Worm (Caenorhabditis elegans): ENCODE data around the gene elf-1.
A peak's percentile ranks its signal among the peaks of the same experiment; 100 is the strongest.

elf-1 gene

DNA sequence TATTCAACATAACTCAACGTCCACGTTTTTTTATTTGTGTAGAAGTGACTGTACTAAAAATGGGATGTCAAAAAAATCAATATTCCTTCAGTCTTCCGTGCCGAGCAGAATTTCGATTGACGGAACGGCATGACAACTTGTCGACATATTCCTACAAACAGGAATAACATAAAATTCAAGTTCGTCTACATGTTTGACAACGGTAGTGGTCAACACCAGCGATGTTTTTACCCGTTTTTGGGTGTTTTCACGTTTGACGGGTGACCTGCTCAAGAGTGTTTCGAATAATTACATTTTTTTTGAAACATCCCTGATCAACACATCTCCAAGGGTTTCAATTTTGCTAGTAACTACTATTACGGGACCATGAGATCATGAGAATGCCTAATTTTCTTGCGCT lies 3.0 kb downstream of the elf-1 start, which contains the start of gene W02B3.7:
TSS of gene W02B3.7 (minus strand) at position 101 of the 400 bp plus-strand sequence.
- TF ChIP-seq ceh-18 (tag; optimal IDR thresholded peaks at IDR 0.05) (no peak), ceh-31 (tag; optimal IDR thresholded peaks at IDR 0.05) (no peak), elt-2 (tag; optimal IDR thresholded peaks at IDR 0.05) (no peak), pax-1 (tag; optimal IDR thresholded peaks at IDR 0.05) (no peak), mec-3 (tag; optimal IDR thresholded peaks at IDR 0.05; ENCODE audit: borderline replicate concordance) (no peak)

DNA sequence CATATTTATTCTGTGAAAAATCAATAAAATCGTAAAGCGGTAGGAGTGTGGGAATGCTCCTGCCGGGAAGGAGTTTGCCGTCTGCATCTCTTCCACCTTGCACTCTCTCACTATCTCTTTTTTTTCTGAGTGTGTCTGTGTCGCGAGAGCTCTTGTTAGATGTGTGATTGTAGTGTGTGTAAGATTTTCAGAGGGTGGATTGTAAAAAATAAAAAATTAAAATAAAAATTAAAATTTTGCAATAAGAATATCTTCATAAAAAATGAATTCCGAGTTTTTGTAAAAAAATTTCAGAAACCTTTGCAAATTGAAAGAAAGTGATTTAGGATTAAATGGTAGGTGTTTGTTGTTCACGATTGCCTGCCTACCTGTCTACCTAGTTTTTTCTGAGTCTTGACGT lies 7.4 kb downstream of the elf-1 start, which contains the start of gene sel-15:
TSS of gene sel-15 (minus strand) at position 101 of the 400 bp plus-strand sequence.
- no peak for TF ChIP-seq unc-3 (GFP tag; conservative IDR thresholded peaks at IDR 0.05)
- no peak for TF ChIP-seq unc-3 (tag; optimal IDR thresholded peaks at IDR 0.05)
- TF ChIP-seq ama-1 (optimal IDR thresholded peaks at IDR 0.05): no peak
- no peak for TF ChIP-seq pag-3 (tag; optimal IDR thresholded peaks at IDR 0.05; ENCODE audit: borderline replicate concordance)
- no peak for TF ChIP-seq hlh-13 (GFP tag; optimal IDR thresholded peaks at IDR 0.05)
- no peak for TF ChIP-seq ztf-16 (tag; optimal IDR thresholded peaks at IDR 0.05)
- TF ChIP-seq unc-55 (GFP tag; optimal IDR thresholded peaks at IDR 0.05): no peak

DNA sequence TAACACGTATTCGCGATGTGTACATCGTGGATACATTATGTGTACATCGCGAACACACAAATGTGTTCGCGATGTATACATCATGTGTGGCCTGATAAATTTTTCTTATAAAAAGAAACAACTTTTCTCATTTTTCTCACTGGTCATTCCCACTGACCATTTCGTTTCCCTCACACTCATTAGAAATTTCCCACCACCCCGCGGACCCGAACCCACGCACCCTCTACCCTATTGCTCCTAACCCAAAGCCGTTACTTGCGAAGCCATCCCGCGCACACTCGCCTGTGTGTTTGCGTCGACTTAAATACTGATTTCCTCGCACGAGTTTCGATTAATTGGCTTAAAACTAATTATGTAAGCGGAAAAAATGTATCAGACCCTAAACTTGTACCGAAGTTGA lies 9.8 kb downstream of the elf-1 start:
- TF ChIP-seq madf-2 (tag; optimal IDR thresholded peaks at IDR 0.05): no peak
- TF ChIP-seq pha-2 (tag; optimal IDR thresholded peaks at IDR 0.05): no peak
- TF ChIP-seq ceh-19 (GFP tag; optimal IDR thresholded peaks at IDR 0.05): no peak
- TF ChIP-seq sox-4 (tag; optimal IDR thresholded peaks at IDR 0.05): no peak

DNA sequence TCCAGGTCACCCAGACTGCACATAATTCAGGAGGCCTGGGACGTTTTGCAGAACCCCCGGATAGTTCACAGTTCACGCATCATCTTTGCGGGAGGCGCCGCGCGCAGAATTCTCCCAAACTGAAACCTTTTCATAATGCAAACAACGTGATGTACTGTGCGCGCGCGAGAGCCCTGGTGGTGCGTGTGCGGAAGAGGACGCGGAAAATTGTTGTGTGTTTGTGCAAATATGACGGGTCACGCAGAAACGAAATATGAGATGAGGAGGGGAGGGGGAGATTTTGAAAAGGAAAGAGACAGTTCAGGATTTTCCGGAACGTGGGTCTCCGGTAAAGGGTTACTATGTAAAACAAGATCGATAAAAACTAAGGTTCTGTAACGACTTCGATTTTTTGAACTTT lies 21.1 kb downstream of the elf-1 start:
- TF ChIP-seq dmd-4 (tag; optimal IDR thresholded peaks at IDR 0.05; ENCODE audit: borderline replicate concordance): peak; percentile 0
- peak; percentile 70 for TF ChIP-seq ceh-34 (tag; optimal IDR thresholded peaks at IDR 0.05)
- no peak for TF ChIP-seq nhr-232 (tag; optimal IDR thresholded peaks at IDR 0.05)
- TF ChIP-seq lim-6 (tag; optimal IDR thresholded peaks at IDR 0.05): no peak
- TF ChIP-seq pag-3 (tag; optimal IDR thresholded peaks at IDR 0.05; ENCODE audit: borderline replicate concordance): no peak

DNA sequence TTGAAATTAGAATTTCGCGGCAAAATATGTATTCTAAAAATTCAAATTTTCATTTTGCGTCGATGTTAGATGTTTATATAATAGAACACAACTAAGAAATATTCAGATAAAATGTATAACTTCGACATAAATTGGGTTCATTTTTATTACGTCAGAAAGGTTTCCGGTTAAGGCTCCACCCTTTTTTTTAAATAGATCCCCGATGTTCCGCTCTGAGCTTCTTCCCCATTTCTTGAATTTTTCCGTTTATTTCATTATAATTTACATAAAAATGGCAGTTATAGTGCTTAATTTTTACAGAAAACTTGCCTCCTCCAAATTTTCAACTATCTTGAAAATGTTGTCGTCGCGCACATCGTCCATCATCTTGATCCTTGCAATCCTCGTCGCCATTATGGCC lies 35.9 kb downstream of the elf-1 start, which contains the start of gene flp-24:
TSS of gene flp-24 (plus strand) at position 301 of the 400 bp plus-strand sequence.
- TF ChIP-seq hlh-6 (tag; optimal IDR thresholded peaks at IDR 0.05) (no peak), T23F11.4 (GFP tag; optimal IDR thresholded peaks at IDR 0.05) (no peak), ttx-3 (tag; optimal IDR thresholded peaks at IDR 0.05) (no peak), lin-11 (tag; optimal IDR thresholded peaks at IDR 0.05) (no peak), nhr-11 (tag; optimal IDR thresholded peaks at IDR 0.05) (no peak), K09A11.1 (tag; optimal IDR thresholded peaks at IDR 0.05; ENCODE audit: insufficient read depth) (no peak), madf-2 (tag; optimal IDR thresholded peaks at IDR 0.05) (no peak), C38D4.7 (GFP tag; optimal IDR thresholded peaks at IDR 0.05) (no peak), rnt-1 (tag; optimal IDR thresholded peaks at IDR 0.05) (no peak), K02D7.2 (tag; optimal IDR thresholded peaks at IDR 0.05) (no peak), ama-1 (optimal IDR thresholded peaks at IDR 0.05) (no peak)

DNA sequence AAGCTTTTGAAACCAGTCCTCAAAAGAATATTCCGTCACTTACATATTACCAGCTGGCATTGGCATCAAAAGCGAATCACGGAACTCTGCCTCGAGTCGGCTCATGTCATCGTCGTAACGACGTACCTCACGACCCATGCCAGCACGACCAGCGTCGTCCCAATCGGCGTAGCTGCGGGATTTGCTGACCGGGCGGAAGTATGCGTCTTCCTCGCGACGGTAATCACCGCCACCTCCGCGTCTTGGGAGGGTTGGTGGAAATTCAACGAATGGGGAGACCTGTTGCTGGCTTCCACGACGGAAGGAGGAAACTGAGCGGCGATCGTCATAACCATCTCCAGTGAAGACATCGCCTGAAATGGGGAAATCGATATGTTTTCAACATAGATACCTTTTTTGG lies 39.1 kb downstream of the elf-1 start:
- TF ChIP-seq mec-3 (tag; optimal IDR thresholded peaks at IDR 0.05; ENCODE audit: borderline replicate concordance) (no peak), fax-1 (tag; optimal IDR thresholded peaks at IDR 0.05) (no peak), pat-9 (tag; optimal IDR thresholded peaks at IDR 0.05) (no peak), C08G9.2 (tag; optimal IDR thresholded peaks at IDR 0.05) (no peak), unc-55 (GFP tag; optimal IDR thresholded peaks at IDR 0.05) (no peak)

Data from whole organism, late embryonic.